Worm (Caenorhabditis elegans) whole organism, late embryonic: ENCODE results near the gene D1086.7.

ENCODE experiments used
- K02D7.2 ChIP-seq: sonication (generic microtip); optimal IDR thresholded peaks from 2 replicates; lab custom pipeline; 2017; ENCODE audit warnings: mild to moderate bottlenecking, missing genetic modification characterization, missing compliant biosample characterization
- K09A11.1 ChIP-seq: sonication (generic microtip); optimal IDR thresholded peaks from 2 replicates; lab custom pipeline; 2017; ENCODE audit warnings: antibody characterized with exemption, mild to moderate bottlenecking, missing genetic modification characterization, missing compliant biosample characterization; ENCODE audit not compliant: insufficient read depth
- T23F11.4 ChIP-seq: fragments of 200-800 bp; sonication (Bioruptor generic); optimal IDR thresholded peaks from 2 replicates; lab custom pipeline; 2018; ENCODE audit warnings: mild to moderate bottlenecking, missing genetic modification characterization, missing compliant biosample characterization
- Y22D7AL.16 ChIP-seq: sonication (generic microtip); optimal IDR thresholded peaks from 2 replicates; lab custom pipeline; 2016; ENCODE audit warnings: missing genetic modification characterization, missing compliant biosample characterization
- ahr-1 ChIP-seq: sonication (generic microtip); optimal IDR thresholded peaks from 2 replicates; lab custom pipeline; 2016; ENCODE audit warnings: missing genetic modification characterization, missing compliant biosample characterization
- ama-1 ChIP-seq: fragments of 150-350 bp; optimal IDR thresholded peaks from 2 replicates; lab custom pipeline; 2014
- ceh-14 ChIP-seq: sonication (generic microtip); optimal IDR thresholded peaks from 2 replicates; lab custom pipeline; 2016; ENCODE audit warnings: missing genotype, missing genetic modification characterization, missing compliant biosample characterization
- ceh-18 ChIP-seq: sonication (generic microtip); optimal IDR thresholded peaks from 2 replicates; lab custom pipeline; 2016; ENCODE audit warnings: missing genetic modification characterization, missing compliant biosample characterization
- ceh-19 ChIP-seq: fragments of 200-800 bp; sonication (Bioruptor generic); optimal IDR thresholded peaks from 2 replicates; lab custom pipeline; 2018; ENCODE audit warnings: mild to moderate bottlenecking, missing genetic modification characterization, missing compliant biosample characterization
- ceh-2 ChIP-seq: sonication (generic microtip); optimal IDR thresholded peaks from 2 replicates; lab custom pipeline; 2016; ENCODE audit warnings: missing genotype, missing genetic modification characterization, missing compliant biosample characterization
- ceh-34 ChIP-seq: sonication (generic microtip); optimal IDR thresholded peaks from 2 replicates; lab custom pipeline; 2016; ENCODE audit warnings: mild to moderate bottlenecking, missing genetic modification characterization, missing compliant biosample characterization
- ceh-6 ChIP-seq: fragments of 200-800 bp; sonication (Bioruptor generic); optimal IDR thresholded peaks from 2 replicates; lab custom pipeline; 2018; ENCODE audit warnings: mild to moderate bottlenecking, missing genetic modification characterization, missing compliant biosample characterization
- ceh-9 ChIP-seq: sonication (generic microtip); optimal IDR thresholded peaks from 2 replicates; lab custom pipeline; 2016; ENCODE audit warnings: mild to moderate bottlenecking, missing genetic modification characterization, inconsistent platforms, missing compliant biosample characterization
- che-1 ChIP-seq: sonication (generic microtip); optimal IDR thresholded peaks from 2 replicates; lab custom pipeline; 2016; ENCODE audit warnings: mild to moderate bottlenecking, missing genetic modification characterization, missing compliant biosample characterization
- dmd-4 ChIP-seq: sonication (generic microtip); optimal IDR thresholded peaks from 2 replicates; lab custom pipeline; 2016; ENCODE audit warnings: borderline replicate concordance, missing genetic modification characterization, missing compliant biosample characterization
- dve-1 ChIP-seq: sonication (generic microtip); optimal IDR thresholded peaks from 2 replicates; lab custom pipeline; 2017; ENCODE audit warnings: antibody characterized with exemption, mild to moderate bottlenecking, missing genetic modification characterization, missing compliant biosample characterization
- elt-2 ChIP-seq: sonication (generic microtip); optimal IDR thresholded peaks from 2 replicates; lab custom pipeline; 2016; ENCODE audit warnings: missing genetic modification reagents, missing genetic modification characterization, missing compliant biosample characterization
- ets-4 ChIP-seq: sonication (generic microtip); optimal IDR thresholded peaks from 2 replicates; lab custom pipeline; 2016; ENCODE audit warnings: missing genetic modification characterization, missing compliant biosample characterization
- fkh-10 ChIP-seq: fragments of 150-350 bp; optimal IDR thresholded peaks from 2 replicates; lab custom pipeline; 2014; ENCODE audit warnings: missing biosample characterization, missing genetic modification reagents, missing genetic modification characterization
- gmeb-2 ChIP-seq: sonication (generic microtip); optimal IDR thresholded peaks from 2 replicates; lab custom pipeline; 2016; ENCODE audit warnings: missing genetic modification characterization, inconsistent platforms, missing compliant biosample characterization
- hlh-15 ChIP-seq: sonication (generic microtip); optimal IDR thresholded peaks from 2 replicates; lab custom pipeline; 2016; ENCODE audit warnings: missing genetic modification characterization, missing compliant biosample characterization
- hlh-30 ChIP-seq: sonication (generic microtip); optimal IDR thresholded peaks from 2 replicates; lab custom pipeline; 2017; ENCODE audit warnings: antibody characterized with exemption, missing genetic modification characterization, missing compliant biosample characterization; ENCODE audit not compliant: insufficient read depth
- hlh-8 ChIP-seq: sonication (generic microtip); optimal IDR thresholded peaks from 2 replicates; lab custom pipeline; 2016; ENCODE audit warnings: missing genotype, missing genetic modification characterization, missing compliant biosample characterization
- mec-3 ChIP-seq: sonication (generic microtip); optimal IDR thresholded peaks from 2 replicates; lab custom pipeline; 2016; ENCODE audit warnings: borderline replicate concordance, missing genetic modification characterization, missing compliant biosample characterization
- nfya-1 ChIP-seq: sonication (generic microtip); optimal IDR thresholded peaks from 2 replicates; lab custom pipeline; 2017; ENCODE audit warnings: missing genetic modification characterization, mild to moderate bottlenecking, missing compliant biosample characterization, antibody characterized with exemption, moderate library complexity
- nhr-232 ChIP-seq: sonication (generic microtip); optimal IDR thresholded peaks from 2 replicates; lab custom pipeline; 2016; ENCODE audit warnings: missing genetic modification characterization, missing compliant biosample characterization
- npax-4 ChIP-seq: sonication (generic microtip); optimal IDR thresholded peaks from 2 replicates; lab custom pipeline; 2016; ENCODE audit warnings: missing genetic modification characterization, missing compliant biosample characterization
- odd-2 ChIP-seq: sonication (generic microtip); optimal IDR thresholded peaks from 2 replicates; lab custom pipeline; 2017; ENCODE audit warnings: antibody characterized with exemption, mild to moderate bottlenecking, missing genetic modification characterization, missing compliant biosample characterization
- pha-4 ChIP-seq: fragments of 150-350 bp; optimal IDR thresholded peaks from 2 replicates; lab custom pipeline; 2018; ENCODE audit warnings: missing biosample characterization, missing genetic modification reagents, missing genetic modification characterization
- pqm-1 ChIP-seq: sonication (generic microtip); optimal IDR thresholded peaks from 2 replicates; lab custom pipeline; 2016; ENCODE audit warnings: missing genetic modification characterization, missing compliant biosample characterization
- ref-2 ChIP-seq: sonication (generic microtip); optimal IDR thresholded peaks from 2 replicates; lab custom pipeline; 2016; ENCODE audit warnings: missing genetic modification characterization, missing compliant biosample characterization
- rnt-1 ChIP-seq: sonication (generic microtip); optimal IDR thresholded peaks from 2 replicates; lab custom pipeline; 2016; ENCODE audit warnings: missing genetic modification characterization, missing compliant biosample characterization
- sdc-2 ChIP-seq: sonication (generic microtip); optimal IDR thresholded peaks from 2 replicates; lab custom pipeline; 2016; ENCODE audit warnings: missing genotype, missing genetic modification characterization, missing compliant biosample characterization
- sox-2 ChIP-seq: fragments of 200-800 bp; sonication (Bioruptor generic); IDR thresholded peaks from 2 replicates; pipeline ENCODE4 v1.3.6; 2022; ENCODE audit warnings: missing genetic modification reagents, missing genetic modification characterization, missing compliant biosample characterization
- unc-3 ChIP-seq, 2 experiments: fragments of 200-800 bp in 1 of 2; sonication (Bioruptor generic) in 1 of 2; sonication (generic microtip) in 1 of 2; conservative IDR thresholded peaks in 1 of 2; optimal IDR thresholded peaks in 1 of 2; 2 replicates each; pipeline versions ENCODE4 v1.3.6 to Lab custom; 2016 to 2022; ENCODE audit warnings: missing compliant biosample characterization in 2 of 2, missing genetic modification characterization in 2 of 2, missing genetic modification reagents in 1 of 2
- unc-42 ChIP-seq: sonication (generic microtip); optimal IDR thresholded peaks from 2 replicates; lab custom pipeline; 2016; ENCODE audit warnings: missing genotype, missing genetic modification characterization, missing compliant biosample characterization
- unc-55 ChIP-seq: sonication (generic microtip); optimal IDR thresholded peaks from 2 replicates; lab custom pipeline; 2017; ENCODE audit warnings: missing biosample characterization, missing genetic modification reagents, missing genetic modification characterization
- ztf-16 ChIP-seq: sonication (generic microtip); optimal IDR thresholded peaks from 2 replicates; lab custom pipeline; 2017; ENCODE audit warnings: missing genetic modification characterization, missing compliant biosample characterization

The D1086.7 gene

ce11 chrV:14090309-14090967 is 6.4 kb downstream of the D1086.7 start, which contains the start of the genes D1086.5 and him-5:
Gene D1086.5 (minus strand): TSS chrV:14090359.
Gene him-5 (plus strand): TSS chrV:14090426.
- no peak for TF ChIP-seq hlh-15 (tag; lab: Kevin White, UChicago)
- no peak for TF ChIP-seq K02D7.2 (tag; lab: Kevin White, UChicago)
- no peak for TF ChIP-seq npax-4 (tag; lab: Kevin White, UChicago)
- no peak for TF ChIP-seq ref-2 (tag; lab: Kevin White, UChicago)
- no peak for TF ChIP-seq ahr-1 (tag; lab: Kevin White, UChicago)
- TF ChIP-seq dve-1 = no peak
- TF ChIP-seq pha-4 (tag; lab: Kevin White, UChicago) = no peak
- TF ChIP-seq Y22D7AL.16 (tag; lab: Kevin White, UChicago) = no peak

- TF ChIP-seq che-1 (tag; lab: Kevin White, UChicago) (no peak), ceh-34 (tag; lab: Kevin White, UChicago) (no peak), hlh-15 (tag; lab: Kevin White, UChicago) (no peak), ceh-19 (GFP tag; lab: Kevin White, UChicago) (no peak), ama-1 (lab: Kevin White, UChicago) (peak; percentile 72)
These were observed 8.3 kb downstream of the D1086.7 start, which contains the start of gene D1086.3 for ce11 chrV:14092403-14092802. Gene D1086.3 (plus strand): TSS chrV:14092792.

ce11 chrV:14093805-14094204 is 9.7 kb downstream of the D1086.7 start, which contains the start of gene D1086.8:
Gene D1086.8 (plus strand): TSS chrV:14094105.
- TF ChIP-seq nfya-1 (tag; lab: Kevin White, UChicago) = no peak
- no peak for TF ChIP-seq rnt-1
- TF ChIP-seq dmd-4 (tag; lab: Kevin White, UChicago) = no peak

- TF ChIP-seq sdc-2 (no peak), ceh-2 (tag; lab: Kevin White, UChicago) (no peak), mec-3 (tag; lab: Kevin White, UChicago) (no peak), T23F11.4 (GFP tag; lab: Kevin White, UChicago) (no peak), unc-42 (tag; lab: Kevin White, UChicago) (no peak), hlh-30 (tag; lab: Kevin White, UChicago) (no peak), odd-2 (tag; lab: Kevin White, UChicago) (no peak), ceh-18 (tag; lab: Kevin White, UChicago) (no peak), K09A11.1 (tag; lab: Kevin White, UChicago) (no peak), ahr-1 (tag; lab: Kevin White, UChicago) (no peak), fkh-10 (GFP tag; lab: Kevin White, UChicago) (no peak), ztf-16 (tag; lab: Kevin White, UChicago) (no peak), pqm-1 (tag; lab: Kevin White, UChicago) (no peak), nfya-1 (tag; lab: Kevin White, UChicago) (no peak), ceh-9 (no peak), ceh-6 (no peak), ref-2 (tag; lab: Kevin White, UChicago) (no peak)
These were observed 10.5 kb downstream of the D1086.7 start for ce11 chrV:14094546-14094945.

- TF ChIP-seq unc-55 (GFP tag; lab: Kevin White, UChicago) (peak; percentile 9), sox-2 (no peak)
These were observed 10.9 kb downstream of the D1086.7 start for ce11 chrV:14094953-14095352.

ce11 chrV:14097358-14097757 is 13.3 kb downstream of the D1086.7 start:
- TF ChIP-seq hlh-8 (tag; lab: Kevin White, UChicago) (no peak), dmd-4 (tag; lab: Kevin White, UChicago) (no peak), npax-4 (tag; lab: Kevin White, UChicago) (no peak), elt-2 (tag; lab: Kevin White, UChicago) (no peak), ceh-14 (tag; lab: Kevin White, UChicago) (no peak), ceh-18 (tag; lab: Kevin White, UChicago) (no peak), rnt-1 (no peak), unc-3 (GFP tag; conservative IDR thresholded peaks at IDR 0.05; lab: Robert Waterston, UW) (no peak), unc-3 (tag; optimal IDR thresholded peaks at IDR 0.05; lab: Kevin White, UChicago) (no peak), pha-4 (tag; lab: Kevin White, UChicago) (no peak), ets-4 (tag; lab: Kevin White, UChicago) (no peak), hlh-15 (tag; lab: Kevin White, UChicago) (no peak), Y22D7AL.16 (tag; lab: Kevin White, UChicago) (no peak), gmeb-2 (tag; lab: Kevin White, UChicago) (no peak), pqm-1 (tag; lab: Kevin White, UChicago) (no peak), unc-42 (tag; lab: Kevin White, UChicago) (no peak), ama-1 (lab: Kevin White, UChicago) (no peak), nhr-232 (tag; lab: Kevin White, UChicago) (no peak)
